Fruit fly (Drosophila melanogaster): Measurements from ENCODE around the gene Kr-h2.

DNA sequence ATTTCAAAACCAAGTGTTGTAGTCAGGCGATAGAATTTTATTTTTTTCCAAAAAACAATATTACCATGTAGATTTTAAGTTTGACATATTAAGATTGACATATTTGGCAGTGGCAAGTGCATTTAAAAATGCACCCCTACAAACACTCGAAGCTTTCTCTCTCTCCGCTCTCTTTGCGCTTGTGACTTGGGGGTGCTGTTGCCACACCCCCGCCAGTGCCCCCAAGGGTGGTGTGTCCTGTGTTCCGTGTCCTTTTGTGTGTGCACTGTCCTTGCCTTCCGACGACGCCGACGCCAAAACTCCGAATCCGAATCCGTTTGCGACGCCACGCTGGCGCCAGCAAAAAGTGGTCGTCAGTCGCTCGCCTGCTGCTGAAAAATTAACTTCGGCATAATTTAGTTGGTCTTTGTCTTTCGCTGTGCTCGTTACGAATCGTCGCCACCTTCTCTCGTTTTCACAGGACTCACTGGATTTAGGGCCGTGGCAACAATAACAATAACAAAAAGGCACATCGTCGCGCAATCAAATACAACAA, 38.6 kb downstream of the Kr-h2 start:
- no peak for TF ChIP-seq insv (optimal IDR thresholded peaks at IDR 0.05)
- no peak for TF ChIP-seq h (optimal IDR thresholded peaks at IDR 0.05)
- TF ChIP-seq Myc (optimal IDR thresholded peaks at IDR 0.05), result no peak

Data from Kc167 (cell line).